Worm (Caenorhabditis elegans) whole organism, midembryonic: ENCODE results near the gene C06E4.2.

Experiments
- T22C8.4 ChIP-seq: fragments of 200-800 bp; sonication (Bioruptor generic); IDR thresholded peaks from 2 replicates; pipeline ENCODE4 v1.3.6; 2022; ENCODE audit warnings: missing genetic modification characterization, missing compliant biosample characterization
- cog-1 ChIP-seq: sonication (generic microtip); optimal IDR thresholded peaks from 2 replicates; lab custom pipeline; 2016; ENCODE audit warnings: missing genetic modification characterization, missing compliant biosample characterization
- flt-1 ChIP-seq: fragments of 200-800 bp; sonication (Bioruptor generic); IDR thresholded peaks from 2 replicates; pipeline ENCODE4 v1.3.6; 2022; ENCODE audit warnings: missing genetic modification characterization, missing compliant biosample characterization
- klf-2 ChIP-seq: fragments of 200-800 bp; sonication (Bioruptor generic); conservative IDR thresholded peaks from 2 replicates; pipeline ENCODE4 v1.3.6; 2022; ENCODE audit warnings: missing genetic modification reagents, missing genetic modification characterization, missing compliant biosample characterization
- med-1 ChIP-seq: sonication (generic microtip); optimal IDR thresholded peaks from 2 replicates; lab custom pipeline; 2017; ENCODE audit warnings: missing genetic modification characterization, mild to moderate bottlenecking, missing compliant biosample characterization, antibody characterized with exemption, missing genetic modification reagents; ENCODE audit not compliant: insufficient read depth
- ref-1 ChIP-seq: fragments of 200-800 bp; sonication (Bioruptor generic); conservative IDR thresholded peaks from 2 replicates; pipeline ENCODE4 v1.3.6; 2022; ENCODE audit warnings: missing genetic modification reagents, missing genetic modification characterization, missing compliant biosample characterization
- tab-1 ChIP-seq: fragments of 200-800 bp; sonication (Bioruptor generic); IDR thresholded peaks from 2 replicates; pipeline ENCODE4 v1.3.6; 2022; ENCODE audit warnings: missing genetic modification characterization, missing compliant biosample characterization
- ztf-23 ChIP-seq: fragments of 200-800 bp; sonication (Bioruptor generic); IDR thresholded peaks from 2 replicates; pipeline ENCODE4 v1.3.6; 2022; ENCODE audit warnings: missing genetic modification reagents, missing genetic modification characterization, missing compliant biosample characterization
- ztf-29 ChIP-seq: fragments of 200-800 bp; sonication (Bioruptor generic); IDR thresholded peaks from 2 replicates; pipeline ENCODE4 v1.3.6; 2022; ENCODE audit warnings: missing genetic modification reagents, missing genetic modification characterization, missing compliant biosample characterization

Gene C06E4.2

ce11 chrIV:7276661-7277060 lies at the start of gene C06E4.2:
Gene C06E4.2, plus strand, starts transcription at chrIV:7276961.
- no peak for TF ChIP-seq T22C8.4

- TF ChIP-seq med-1 = no peak
- no peak for TF ChIP-seq cog-1 (tag; lab: Kevin White, UChicago)
- TF ChIP-seq tab-1 (GFP tag; lab: Robert Waterston, UW) = no peak
- no peak for TF ChIP-seq T22C8.4
- TF ChIP-seq ref-1 = no peak
- TF ChIP-seq ztf-29 (GFP tag; lab: Robert Waterston, UW) = no peak
- TF ChIP-seq ztf-23 (GFP tag; lab: Robert Waterston, UW) = no peak
- TF ChIP-seq flt-1 (GFP tag; lab: Robert Waterston, UW) = no peak
These were observed 49.7 kb upstream of the C06E4.2 start, which contains the start of gene R13A1.10 for ce11 chrIV:7227072-7227471. Gene R13A1.10, minus strand, starts transcription at chrIV:7227172.

ce11 chrIV:7228208-7228607 lies 48.6 kb upstream of the C06E4.2 start, which contains the start of gene D2024.5:
Gene D2024.5, minus strand, starts transcription at chrIV:7228308.
- TF ChIP-seq flt-1 (GFP tag; lab: Robert Waterston, UW) = no peak

ce11 chrIV:7230198-7230597 lies 46.6 kb upstream of the C06E4.2 start, which contains the start of gene cap-1:
Gene cap-1, minus strand, starts transcription at chrIV:7230223.
- TF ChIP-seq ztf-23 (GFP tag; lab: Robert Waterston, UW) (no peak), T22C8.4 (peak; percentile 78), med-1 (no peak), ref-1 (no peak), flt-1 (GFP tag; lab: Robert Waterston, UW) (peak; percentile 60), cog-1 (tag; lab: Kevin White, UChicago) (peak; percentile 33), tab-1 (GFP tag; lab: Robert Waterston, UW) (no peak)

- TF ChIP-seq med-1 = no peak
- TF ChIP-seq ztf-23 (GFP tag; lab: Robert Waterston, UW) = no peak
- no peak for TF ChIP-seq T22C8.4
- TF ChIP-seq ztf-29 (GFP tag; lab: Robert Waterston, UW) = no peak
- no peak for TF ChIP-seq klf-2 (GFP tag; lab: Robert Waterston, UW)
- TF ChIP-seq tab-1 (GFP tag; lab: Robert Waterston, UW) = no peak
- TF ChIP-seq flt-1 (GFP tag; lab: Robert Waterston, UW) = no peak
- TF ChIP-seq ref-1 = no peak
- no peak for TF ChIP-seq cog-1 (tag; lab: Kevin White, UChicago)
These were observed 45.8 kb upstream of the C06E4.2 start, which contains the start of gene D2024.4 for ce11 chrIV:7230935-7231334. Gene D2024.4, plus strand, starts transcription at chrIV:7231235.

- no peak for TF ChIP-seq tab-1 (GFP tag; lab: Robert Waterston, UW)
- TF ChIP-seq ztf-23 (GFP tag; lab: Robert Waterston, UW) = no peak
- no peak for TF ChIP-seq cog-1 (tag; lab: Kevin White, UChicago)
- no peak for TF ChIP-seq T22C8.4
- TF ChIP-seq klf-2 (GFP tag; lab: Robert Waterston, UW) = no peak
- TF ChIP-seq flt-1 (GFP tag; lab: Robert Waterston, UW) = no peak
- TF ChIP-seq med-1 = no peak
- no peak for TF ChIP-seq ref-1
These were observed 43.2 kb upstream of the C06E4.2 start for ce11 chrIV:7233566-7234014.

ce11 chrIV:7234623-7235022 lies 42.1 kb upstream of the C06E4.2 start:
- TF ChIP-seq ref-1 (no peak), T22C8.4 (no peak), med-1 (no peak), ztf-29 (GFP tag; lab: Robert Waterston, UW) (no peak)

- no peak for TF ChIP-seq klf-2 (GFP tag; lab: Robert Waterston, UW)
- no peak for TF ChIP-seq ref-1
- peak; percentile 58 for TF ChIP-seq cog-1 (tag; lab: Kevin White, UChicago)
- no peak for TF ChIP-seq ztf-29 (GFP tag; lab: Robert Waterston, UW)
- no peak for TF ChIP-seq T22C8.4
- peak; percentile 68 for TF ChIP-seq flt-1 (GFP tag; lab: Robert Waterston, UW)
- TF ChIP-seq med-1 = no peak
- 0 out of 2 replicates have a peak, but pooled peaks have one; percentile 52 for TF ChIP-seq tab-1 (GFP tag; lab: Robert Waterston, UW)
- TF ChIP-seq ztf-23 (GFP tag; lab: Robert Waterston, UW) = peak; percentile 55; the same call in 1 of the 2 replicates
These were observed 41.3 kb upstream of the C06E4.2 start for ce11 chrIV:7235382-7235917.

- no peak for TF ChIP-seq cog-1 (tag; lab: Kevin White, UChicago)
- TF ChIP-seq ref-1 = no peak
- TF ChIP-seq flt-1 (GFP tag; lab: Robert Waterston, UW) = no peak
- no peak for TF ChIP-seq med-1
- TF ChIP-seq ztf-23 (GFP tag; lab: Robert Waterston, UW) = no peak
- TF ChIP-seq tab-1 (GFP tag; lab: Robert Waterston, UW) = no peak
- TF ChIP-seq ztf-29 (GFP tag; lab: Robert Waterston, UW) = no peak
- TF ChIP-seq T22C8.4 = no peak
- no peak for TF ChIP-seq klf-2 (GFP tag; lab: Robert Waterston, UW)
These were observed 40.5 kb upstream of the C06E4.2 start for ce11 chrIV:7236248-7236772.

ce11 chrIV:7237668-7238214 lies 39.0 kb upstream of the C06E4.2 start, which contains the start of gene elo-3:
Gene elo-3, plus strand, starts transcription at chrIV:7237718.
- TF ChIP-seq ref-1 (no peak), tab-1 (GFP tag; lab: Robert Waterston, UW) (no peak), flt-1 (GFP tag; lab: Robert Waterston, UW) (no peak), klf-2 (GFP tag; lab: Robert Waterston, UW) (no peak), ztf-23 (GFP tag; lab: Robert Waterston, UW) (no peak), T22C8.4 (no peak), cog-1 (tag; lab: Kevin White, UChicago) (no peak), ztf-29 (GFP tag; lab: Robert Waterston, UW) (no peak), med-1 (no peak)
